Worm (Caenorhabditis elegans) whole organism, midembryonic: ENCODE results near the gene C42D8.9.

Experiments used
- cog-1 ChIP-seq: sonication (generic microtip); optimal IDR thresholded peaks from 2 replicates; lab custom pipeline; 2016; ENCODE audit warnings: missing genetic modification characterization, missing compliant biosample characterization
- ztf-23 ChIP-seq: fragments of 200-800 bp; sonication (Bioruptor generic); IDR thresholded peaks from 2 replicates; pipeline ENCODE4 v1.3.6; 2022; ENCODE audit warnings: missing genetic modification reagents, missing genetic modification characterization, missing compliant biosample characterization

- TF ChIP-seq ztf-23 (no peak), cog-1 (tag; lab: Kevin White, UChicago) (no peak)
Observed at ce11 chrX:5066570-5066969, 40.3 kb downstream of the C42D8.9 start.
